Fruit fly (Drosophila melanogaster) whole organism, prepupa: ENCODE measurements around the gene Gyc89Db.

ENCODE experiments used
- Blimp-1 ChIP-seq: fragments of 200-800 bp; sonication (Bioruptor generic); optimal IDR thresholded peaks from 3 replicates; lab custom pipeline; 2017; ENCODE audit warnings: missing biosample characterization, missing genetic modification characterization, mild to moderate bottlenecking, moderate library complexity, missing genetic modification reagents
- CG11902 ChIP-seq: fragments of 200-800 bp; sonication (Bioruptor generic); optimal IDR thresholded peaks from 3 replicates; lab custom pipeline; 2016; ENCODE audit warnings: missing biosample characterization, missing genetic modification characterization
- CG15336 ChIP-seq: fragments of 200-800 bp; sonication (Bioruptor generic); IDR thresholded peaks from 2 replicates; pipeline ENCODE4 v1.3.6; 2022; ENCODE audit warnings: missing biosample characterization, missing genetic modification characterization
- CG1621 ChIP-seq: fragments of 200-800 bp; sonication (Bioruptor generic); optimal IDR thresholded peaks from 3 replicates; lab custom pipeline; 2018; ENCODE audit warnings: missing biosample characterization, mild to moderate bottlenecking, missing genetic modification characterization
- CG3032 ChIP-seq: fragments of 200-800 bp; optimal IDR thresholded peaks from 2 replicates; lab custom pipeline; 2019; ENCODE audit warnings: missing biosample characterization, mild to moderate bottlenecking, missing genetic modification characterization, moderate library complexity
- CG31627 ChIP-seq: fragments of 200-800 bp; sonication (Bioruptor generic); optimal IDR thresholded peaks from 3 replicates; lab custom pipeline; 2016; ENCODE audit warnings: missing biosample characterization, missing genetic modification characterization
- CG32006 ChIP-seq: fragments of 200-800 bp; sonication (Bioruptor generic); optimal IDR thresholded peaks from 3 replicates; lab custom pipeline; 2017; ENCODE audit warnings: missing biosample characterization, mild to moderate bottlenecking, missing genetic modification characterization
- CG34406 ChIP-seq: fragments of 200-800 bp; sonication (Bioruptor generic); optimal IDR thresholded peaks from 3 replicates; lab custom pipeline; 2016; ENCODE audit warnings: missing biosample characterization, missing genetic modification characterization
- CG6163 ChIP-seq: fragments of 200-800 bp; sonication (Bioruptor generic); IDR thresholded peaks from 3 replicates; pipeline ENCODE4 v1.3.6; 2022; ENCODE audit warnings: missing biosample characterization, missing genetic modification characterization
- CG6792 ChIP-seq: fragments of 200-800 bp; sonication (Bioruptor generic); optimal IDR thresholded peaks from 3 replicates; lab custom pipeline; 2016; ENCODE audit warnings: missing biosample characterization, missing genetic modification characterization
- CG6808 ChIP-seq: fragments of 200-800 bp; sonication (Bioruptor generic); optimal IDR thresholded peaks from 3 replicates; lab custom pipeline; 2017; ENCODE audit warnings: missing biosample characterization, missing genetic modification characterization, mild to moderate bottlenecking, moderate library complexity, missing genetic modification reagents
- CG6854 ChIP-seq: fragments of 200-800 bp; sonication (Bioruptor generic); optimal IDR thresholded peaks from 2 replicates; lab custom pipeline; 2017; ENCODE audit warnings: missing biosample characterization, mild to moderate bottlenecking, missing genetic modification characterization
- CG7368 ChIP-seq: fragments of 200-800 bp; sonication (Bioruptor generic); optimal IDR thresholded peaks from 3 replicates; lab custom pipeline; 2016; ENCODE audit warnings: missing biosample characterization, missing genetic modification characterization
- CG8119 ChIP-seq: fragments of 200-800 bp; sonication (Bioruptor generic); IDR thresholded peaks from 3 replicates; pipeline ENCODE4 v1.3.6; 2022; ENCODE audit warnings: missing biosample characterization, missing genetic modification characterization
- CG8319 ChIP-seq: fragments of 200-800 bp; sonication (Bioruptor generic); optimal IDR thresholded peaks from 3 replicates; lab custom pipeline; 2016; ENCODE audit warnings: missing biosample characterization, missing genetic modification characterization
- CG8632 ChIP-seq: fragments of 200-800 bp; sonication (Bioruptor generic); optimal IDR thresholded peaks from 3 replicates; lab custom pipeline; 2016; ENCODE audit warnings: missing biosample characterization, missing genetic modification characterization
- CG9139 ChIP-seq: fragments of 200-800 bp; sonication (Bioruptor generic); optimal IDR thresholded peaks from 3 replicates; lab custom pipeline; 2017; ENCODE audit warnings: missing biosample characterization, mild to moderate bottlenecking, missing genetic modification characterization
- Eip75B ChIP-seq: fragments of 200-800 bp; sonication (Bioruptor generic); optimal IDR thresholded peaks from 3 replicates; lab custom pipeline; 2016; ENCODE audit warnings: missing biosample characterization, missing genetic modification characterization
- Eip78C ChIP-seq: fragments of 200-800 bp; sonication (Bioruptor generic); peaks from one replicate; lab custom pipeline; 2016; ENCODE audit warnings: missing biosample characterization, missing genetic modification characterization
- Eip93F ChIP-seq: fragments of 200-800 bp; sonication (Bioruptor generic); optimal IDR thresholded peaks from 2 replicates; lab custom pipeline; 2016; ENCODE audit warnings: missing biosample characterization, mild to moderate bottlenecking, missing genetic modification characterization
- Ets96B ChIP-seq: fragments of 200-800 bp; optimal IDR thresholded peaks from 2 replicates; lab custom pipeline; 2019; ENCODE audit warnings: missing biosample characterization, mild to moderate bottlenecking, missing genetic modification characterization, moderate library complexity
- Gug ChIP-seq: fragments of 200-800 bp; sonication (Bioruptor generic); IDR thresholded peaks from 2 replicates; pipeline ENCODE4 v1.3.6; 2022; ENCODE audit warnings: missing biosample characterization, missing genetic modification characterization
- Hr38 ChIP-seq: sonication (Bioruptor generic); optimal IDR thresholded peaks from 2 replicates; lab custom pipeline; 2016; ENCODE audit warnings: missing biosample characterization, missing genetic modification characterization
- Hr39 ChIP-seq: fragments of 200-800 bp; sonication (Bioruptor generic); optimal IDR thresholded peaks from 2 replicates; lab custom pipeline; 2016; ENCODE audit warnings: missing biosample characterization, missing genetic modification characterization
- Hr4 ChIP-seq: fragments of 200-800 bp; sonication (Bioruptor generic); optimal IDR thresholded peaks from 3 replicates; lab custom pipeline; 2016; ENCODE audit warnings: missing biosample characterization, missing genetic modification characterization
- Lpt ChIP-seq: fragments of 200-800 bp; sonication (Bioruptor generic); optimal IDR thresholded peaks from 3 replicates; lab custom pipeline; 2016; ENCODE audit warnings: missing biosample characterization, missing genetic modification characterization
- Met ChIP-seq: fragments of 200-800 bp; sonication (Bioruptor generic); optimal IDR thresholded peaks from 3 replicates; lab custom pipeline; 2016; ENCODE audit warnings: missing biosample characterization, missing genetic modification characterization
- OdsH ChIP-seq: fragments of 200-800 bp; sonication (Bioruptor generic); optimal IDR thresholded peaks from 3 replicates; lab custom pipeline; 2016; ENCODE audit warnings: missing biosample characterization, missing genetic modification characterization
- Smox ChIP-seq: fragments of 200-800 bp; sonication (Bioruptor generic); optimal IDR thresholded peaks from 3 replicates; lab custom pipeline; 2016; ENCODE audit warnings: missing biosample characterization, missing genetic modification characterization
- Sox102F ChIP-seq: fragments of 200-800 bp; sonication (Bioruptor generic); optimal IDR thresholded peaks from 2 replicates; lab custom pipeline; 2016; ENCODE audit warnings: missing biosample characterization, mild to moderate bottlenecking, missing genetic modification characterization
- Sox14 ChIP-seq: fragments of 200-800 bp; sonication (Bioruptor generic); optimal IDR thresholded peaks from 3 replicates; lab custom pipeline; 2016; ENCODE audit warnings: missing biosample characterization, missing genetic modification characterization
- Sox15 ChIP-seq: fragments of 200-800 bp; sonication (Bioruptor generic); optimal IDR thresholded peaks from 3 replicates; lab custom pipeline; 2016; ENCODE audit warnings: missing biosample characterization, missing genetic modification characterization
- achi ChIP-seq: fragments of 200-800 bp; sonication (Bioruptor generic); optimal IDR thresholded peaks from 3 replicates; lab custom pipeline; 2016; ENCODE audit warnings: missing biosample characterization, missing genetic modification characterization
- acj6 ChIP-seq: fragments of 200-800 bp; sonication (Bioruptor generic); optimal IDR thresholded peaks from 3 replicates; lab custom pipeline; 2016; ENCODE audit warnings: missing biosample characterization, missing genetic modification characterization
- cyc ChIP-seq: fragments of 200-800 bp; sonication (Bioruptor generic); optimal IDR thresholded peaks from 3 replicates; lab custom pipeline; 2016; ENCODE audit warnings: missing biosample characterization, missing genetic modification characterization
- dac ChIP-seq: fragments of 200-800 bp; sonication (Bioruptor generic); optimal IDR thresholded peaks from 2 replicates; lab custom pipeline; 2017; ENCODE audit warnings: missing biosample characterization, mild to moderate bottlenecking, missing genetic modification characterization
- dsx ChIP-seq: fragments of 200-800 bp; optimal IDR thresholded peaks from 3 replicates; lab custom pipeline; 2019; ENCODE audit warnings: missing biosample characterization, mild to moderate bottlenecking, missing genetic modification characterization, moderate library complexity; ENCODE audit not compliant: poor library complexity, severe bottlenecking
- eg ChIP-seq: fragments of 200-800 bp; sonication (Bioruptor generic); IDR thresholded peaks from 3 replicates; pipeline ENCODE4 v1.3.6; 2022; ENCODE audit warnings: missing biosample characterization, missing genetic modification characterization
- fd59A ChIP-seq: fragments of 200-800 bp; sonication (Bioruptor generic); optimal IDR thresholded peaks from 2 replicates; lab custom pipeline; 2017; ENCODE audit warnings: missing biosample characterization, mild to moderate bottlenecking, missing genetic modification characterization, missing genetic modification reagents
- fd85E ChIP-seq: fragments of 200-800 bp; sonication (Bioruptor generic); optimal IDR thresholded peaks from 3 replicates; lab custom pipeline; 2016; ENCODE audit warnings: missing biosample characterization, missing genetic modification characterization
- net ChIP-seq: fragments of 200-800 bp; sonication (Bioruptor generic); optimal IDR thresholded peaks from 3 replicates; lab custom pipeline; 2016; ENCODE audit warnings: missing biosample characterization, missing genetic modification characterization
- pdm3 ChIP-seq: fragments of 200-800 bp; sonication (Bioruptor generic); optimal IDR thresholded peaks from 3 replicates; lab custom pipeline; 2016; ENCODE audit warnings: missing biosample characterization, missing genetic modification characterization
- salr ChIP-seq, 2 experiments: fragments of 200-800 bp; sonication (Bioruptor generic); optimal IDR thresholded peaks; 3 replicates each; lab custom pipeline; 2016 to 2018; ENCODE audit warnings: missing biosample characterization in 2 of 2, missing genetic modification characterization in 2 of 2, mild to moderate bottlenecking in 1 of 2
- spab ChIP-seq: fragments of 200-800 bp; sonication (Bioruptor generic); optimal IDR thresholded peaks from 2 replicates; lab custom pipeline; 2017; ENCODE audit warnings: missing biosample characterization, mild to moderate bottlenecking, missing genetic modification characterization, missing genetic modification reagents
- svp ChIP-seq: fragments of 200-800 bp; sonication (Bioruptor generic); peaks from one replicate; lab custom pipeline; 2016; ENCODE audit warnings: missing biosample characterization, missing genetic modification characterization
- vri ChIP-seq: fragments of 200-800 bp; sonication (Bioruptor generic); optimal IDR thresholded peaks from 3 replicates; lab custom pipeline; 2016; ENCODE audit warnings: missing biosample characterization, mild to moderate bottlenecking, missing genetic modification characterization

Gene Gyc89Db

DNA sequence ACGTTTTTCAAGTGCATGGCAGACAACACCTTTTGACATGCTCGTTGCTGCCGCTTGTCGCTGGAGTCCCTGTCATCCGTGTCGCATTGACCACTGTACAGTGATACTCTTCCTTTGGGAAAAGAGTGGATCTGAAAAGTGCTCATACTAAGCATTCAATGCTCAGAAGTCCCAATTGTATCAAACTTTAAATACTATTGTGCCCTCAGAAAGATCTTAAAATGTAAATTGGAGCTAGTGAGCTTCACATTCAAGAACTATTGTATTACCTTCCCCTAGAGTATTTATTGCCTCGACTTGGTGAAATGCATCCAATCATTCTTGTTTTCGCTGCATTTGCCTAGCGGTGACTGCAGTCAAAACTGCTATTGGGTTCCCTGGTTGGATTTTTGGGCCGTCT, 46.5 kb downstream of the Gyc89Db start (continued):
- TF ChIP-seq Sox102F (GFP tag; lab: Kevin White, UChicago) = no peak
- no peak for TF ChIP-seq CG9139
- peak; percentile 3 for TF ChIP-seq CG6792 (GFP tag; lab: Kevin White, UChicago)
- peak; percentile 31 for TF ChIP-seq CG11902
- peak; percentile 0 for TF ChIP-seq spab (GFP tag; lab: Kevin White, UChicago)
- no peak for TF ChIP-seq dsx
- TF ChIP-seq Sox15 (GFP tag; lab: Kevin White, UChicago) = no peak
- peak; percentile 30 for TF ChIP-seq OdsH (GFP tag; lab: Kevin White, UChicago)
- TF ChIP-seq CG8319 (GFP tag; lab: Kevin White, UChicago) = no peak
- TF ChIP-seq Gug (GFP tag; lab: Robert Waterston, UW) = no peak
- no peak for TF ChIP-seq Hr38 (GFP tag; lab: Kevin White, UChicago)
- peak; percentile 42 for TF ChIP-seq pdm3 (GFP tag; lab: Kevin White, UChicago)
- TF ChIP-seq Smox (GFP tag; lab: Kevin White, UChicago) = no peak
- TF ChIP-seq CG32006 (GFP tag; lab: Kevin White, UChicago) = peak; percentile 68
- peak; percentile 12 for TF ChIP-seq Hr39 (GFP tag; lab: Kevin White, UChicago)
- peak; percentile 74 for TF ChIP-seq Lpt (GFP tag; lab: Kevin White, UChicago)
- no peak for TF ChIP-seq Blimp-1 (GFP tag; lab: Kevin White, UChicago)
- TF ChIP-seq achi (GFP tag; lab: Kevin White, UChicago) = peak; percentile 37
- peak; percentile 67; the same call in 2 of the 3 replicates for TF ChIP-seq CG6163 (GFP tag; lab: Robert Waterston, UW)
- TF ChIP-seq CG6854 (GFP tag; lab: Kevin White, UChicago) = no peak
- TF ChIP-seq vri (GFP tag; lab: Kevin White, UChicago) = no peak
- TF ChIP-seq fd85E (GFP tag; lab: Kevin White, UChicago) = no peak
- TF ChIP-seq cyc (GFP tag; lab: Kevin White, UChicago) = peak; percentile 16
- no peak; the same call in 1 of the 3 replicates for TF ChIP-seq eg (GFP tag; lab: Robert Waterston, UW)
- TF ChIP-seq, all 60 proteins: peak for 28

DNA sequence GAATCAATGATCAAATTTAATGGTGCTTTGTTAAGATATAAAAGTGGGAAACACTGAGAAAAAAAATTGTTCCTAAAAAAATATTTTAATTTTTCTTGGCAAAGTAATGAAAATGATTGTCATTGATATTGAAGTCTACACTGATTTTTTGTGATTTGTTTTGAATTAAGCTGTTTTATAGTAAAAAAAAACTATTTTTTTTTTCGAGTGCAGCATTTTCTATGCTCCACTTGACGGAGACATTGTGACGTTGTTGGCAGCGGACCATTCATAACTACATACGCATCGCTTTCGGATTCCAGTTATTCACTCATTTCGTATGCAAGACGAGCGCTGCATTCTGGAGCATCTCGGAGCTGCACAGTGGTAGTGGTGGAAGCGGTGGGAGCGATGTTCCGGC, 47.3 kb downstream of the Gyc89Db start:
- TF ChIP-seq CG6163 (GFP tag; lab: Robert Waterston, UW) (peak; percentile 94), CG6792 (GFP tag; lab: Kevin White, UChicago) (peak; percentile 66), svp (GFP tag; lab: Kevin White, UChicago) (peak; percentile 81), Blimp-1 (GFP tag; lab: Kevin White, UChicago) (peak; percentile 53), vri (GFP tag; lab: Kevin White, UChicago) (no peak), Ets96B (tag; lab: Kevin White, UChicago) (peak; percentile 92), CG8632 (GFP tag; lab: Kevin White, UChicago) (peak; percentile 59), fd59A (GFP tag; lab: Kevin White, UChicago) (no peak), acj6 (GFP tag; lab: Kevin White, UChicago) (peak; percentile 57), eg (GFP tag; lab: Robert Waterston, UW) (peak; percentile 87), CG11902 (peak; percentile 59), Eip75B (GFP tag; lab: Kevin White, UChicago) (peak; percentile 81), Sox14 (GFP tag; lab: Kevin White, UChicago) (peak; percentile 5), CG6854 (GFP tag; lab: Kevin White, UChicago) (no peak), dac (GFP tag; lab: Kevin White, UChicago) (peak; percentile 14), dsx (peak; percentile 83), Hr38 (GFP tag; lab: Kevin White, UChicago) (no peak), Met (peak; percentile 78), CG8319 (GFP tag; lab: Kevin White, UChicago) (peak; percentile 9), Eip78C (GFP tag; lab: Kevin White, UChicago) (peak; percentile 89), Lpt (GFP tag; lab: Kevin White, UChicago) (peak; percentile 94), fd85E (GFP tag; lab: Kevin White, UChicago) (peak; percentile 71), Hr4 (GFP tag; lab: Kevin White, UChicago) (peak; percentile 72), achi (GFP tag; lab: Kevin White, UChicago) (peak; percentile 68), Gug (GFP tag; lab: Robert Waterston, UW) (peak; percentile 69), pdm3 (GFP tag; lab: Kevin White, UChicago) (peak; percentile 66), CG34406 (GFP tag; lab: Kevin White, UChicago) (peak; percentile 55), OdsH (GFP tag; lab: Kevin White, UChicago) (peak; percentile 59), CG3032 (peak; percentile 83), spab (GFP tag; lab: Kevin White, UChicago) (peak; percentile 73), CG8119 (GFP tag; lab: Robert Waterston, UW) (peak; percentile 92), Sox102F (GFP tag; lab: Kevin White, UChicago) (peak; percentile 31), CG1621 (no peak), CG15336 (peak; percentile 90), Sox15 (GFP tag; lab: Kevin White, UChicago) (no peak), salr (GFP tag; optimal IDR thresholded peaks at IDR 0.05; lab: Kevin White, UChicago) (peak in 1 of 2 experiments; percentile 66), Eip93F (GFP tag; lab: Kevin White, UChicago) (no peak), cyc (GFP tag; lab: Kevin White, UChicago) (peak; percentile 74), CG6808 (GFP tag; lab: Kevin White, UChicago) (peak; percentile 67), net (GFP tag; lab: Kevin White, UChicago) (peak; percentile 57), CG31627 (peak; percentile 36), CG7368 (GFP tag; lab: Kevin White, UChicago) (peak; percentile 28), CG9139 (no peak)
